Worm (Caenorhabditis elegans): ENCODE measurements around the gene B0244.4.

The B0244.4 gene

DNA sequence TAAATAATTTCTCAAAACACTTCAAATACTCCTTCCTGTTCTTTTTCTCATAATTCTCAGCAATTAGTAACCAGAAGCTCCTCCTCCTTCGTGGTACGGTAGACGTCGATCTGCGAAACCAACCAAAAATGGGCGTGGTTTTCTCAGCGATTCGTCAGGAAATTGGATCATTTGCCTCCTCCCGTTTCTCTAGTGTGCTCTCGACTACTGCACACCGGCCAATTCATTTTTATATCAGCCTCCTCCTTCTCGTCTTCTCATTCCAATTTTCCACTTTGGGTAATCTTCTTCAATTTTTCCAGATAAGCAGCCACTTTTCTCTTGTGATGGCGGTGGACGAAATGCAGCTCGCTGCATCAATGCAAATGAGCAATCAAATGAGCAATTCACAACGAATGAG, 51.5 kb downstream of the B0244.4 start, which contains the start of gene ceh-10:
Gene ceh-10 (plus strand): TSS at position 301 of the 400 bp plus-strand sequence.
- TF ChIP-seq unc-62 (GFP tag; optimal IDR thresholded peaks at IDR 0.05), result no peak
